Fruit fly (Drosophila melanogaster): ENCODE measurements around the gene mTor.
A peak's percentile ranks its signal among the peaks of the same experiment; 100 is the strongest.

mTor gene

dm6 chr2L:13049136-13049535, 44.9 kb downstream of the mTor start:
- no peak for TF ChIP-seq Blimp-1 (GFP tag; optimal IDR thresholded peaks at IDR 0.05)
- TF ChIP-seq Ets96B (tag; optimal IDR thresholded peaks at IDR 0.05), result peak; percentile 22
- TF ChIP-seq Ets21C (GFP tag; optimal IDR thresholded peaks at IDR 0.05), result no peak
- no peak for TF ChIP-seq Met (GFP tag; optimal IDR thresholded peaks at IDR 0.05)
- peak; percentile 55 for TF ChIP-seq Eip78C (GFP tag)
- no peak for TF ChIP-seq vri (GFP tag; optimal IDR thresholded peaks at IDR 0.05)
- TF ChIP-seq ss (GFP tag; optimal IDR thresholded peaks at IDR 0.05), result peak in 1 of 2 experiments; percentile 15
- peak; percentile 56 for TF ChIP-seq svp (GFP tag)
- no peak for TF ChIP-seq CG15336 (GFP tag; IDR thresholded peaks at IDR 0.05)
- TF ChIP-seq dsx (GFP tag; optimal IDR thresholded peaks at IDR 0.05; ENCODE audit: poor library complexity, severe bottlenecking), result no peak
- no peak for TF ChIP-seq Gug (GFP tag; IDR thresholded peaks at IDR 0.05)
- TF ChIP-seq esn (GFP tag; optimal IDR thresholded peaks at IDR 0.05), result no peak

- TF ChIP-seq CG8632 (GFP tag; optimal IDR thresholded peaks at IDR 0.05), result peak; percentile 35
- TF ChIP-seq Ets96B (tag; optimal IDR thresholded peaks at IDR 0.05), result peak; percentile 61
- peak; percentile 85 for TF ChIP-seq Eip78C (GFP tag)
- peak; percentile 45 for TF ChIP-seq CG34406 (GFP tag; optimal IDR thresholded peaks at IDR 0.05)
- TF ChIP-seq Smox (GFP tag; optimal IDR thresholded peaks at IDR 0.05), result peak; percentile 16
- peak; percentile 31 for TF ChIP-seq dsx (GFP tag; optimal IDR thresholded peaks at IDR 0.05; ENCODE audit: poor library complexity, severe bottlenecking)
- peak; percentile 57 for TF ChIP-seq CG6792 (GFP tag; optimal IDR thresholded peaks at IDR 0.05)
- TF ChIP-seq Met (GFP tag; optimal IDR thresholded peaks at IDR 0.05), result peak; percentile 51
- no peak for TF ChIP-seq Eip93F (GFP tag; optimal IDR thresholded peaks at IDR 0.05)
- TF ChIP-seq acj6 (GFP tag; optimal IDR thresholded peaks at IDR 0.05), result peak; percentile 70
- peak; percentile 87 for TF ChIP-seq eg (GFP tag; IDR thresholded peaks at IDR 0.05)
- TF ChIP-seq CG10631 (GFP tag; optimal IDR thresholded peaks at IDR 0.05), result peak; percentile 63
- TF ChIP-seq CG10669 (GFP tag; optimal IDR thresholded peaks at IDR 0.05), result peak; percentile 68
- TF ChIP-seq CG11294 (GFP tag; IDR thresholded peaks at IDR 0.05), result peak; percentile 55; the same call in 1 of the 2 replicates
- TF ChIP-seq CG6163 (GFP tag; IDR thresholded peaks at IDR 0.05), result peak; percentile 81
- TF ChIP-seq CG9139 (GFP tag; optimal IDR thresholded peaks at IDR 0.05), result no peak
- peak; percentile 51 for TF ChIP-seq Sox102F (GFP tag; optimal IDR thresholded peaks at IDR 0.05)
- peak; percentile 49 for TF ChIP-seq Eip75B (GFP tag; optimal IDR thresholded peaks at IDR 0.05)
- peak; percentile 61 for TF ChIP-seq Lpt (GFP tag; optimal IDR thresholded peaks at IDR 0.05)
- TF ChIP-seq Hr38 (GFP tag; optimal IDR thresholded peaks at IDR 0.05), result no peak
- TF ChIP-seq CG6808 (GFP tag; optimal IDR thresholded peaks at IDR 0.05), result peak; percentile 58
- TF ChIP-seq esn (GFP tag; optimal IDR thresholded peaks at IDR 0.05), result peak; percentile 53
- peak; percentile 50 for TF ChIP-seq dac (GFP tag; optimal IDR thresholded peaks at IDR 0.05)
- peak; percentile 77 for TF ChIP-seq pdm3 (GFP tag; optimal IDR thresholded peaks at IDR 0.05)
- peak; percentile 83 for TF ChIP-seq CG15336 (GFP tag; IDR thresholded peaks at IDR 0.05)
- TF ChIP-seq fkh (GFP tag; optimal IDR thresholded peaks at IDR 0.05), result no peak
- peak in 1 of 2 experiments; percentile 38 for TF ChIP-seq ss (GFP tag; optimal IDR thresholded peaks at IDR 0.05)
- TF ChIP-seq CG6854 (GFP tag; optimal IDR thresholded peaks at IDR 0.05), result no peak
- peak; percentile 15 for TF ChIP-seq CG16779 (tag; optimal IDR thresholded peaks at IDR 0.05)
- no peak for TF ChIP-seq fd85E (GFP tag; optimal IDR thresholded peaks at IDR 0.05)
- TF ChIP-seq Hr39 (GFP tag; optimal IDR thresholded peaks at IDR 0.05), result peak; percentile 61
- TF ChIP-seq svp (GFP tag), result peak; percentile 62
- TF ChIP-seq Blimp-1 (GFP tag; optimal IDR thresholded peaks at IDR 0.05), result no peak
- TF ChIP-seq spab (GFP tag; optimal IDR thresholded peaks at IDR 0.05), result peak; percentile 42
- peak; percentile 27 for TF ChIP-seq cyc (GFP tag; optimal IDR thresholded peaks at IDR 0.05)
- peak; percentile 72 for TF ChIP-seq achi (GFP tag; optimal IDR thresholded peaks at IDR 0.05)
- peak; percentile 64 for TF ChIP-seq CG1621 (tag; optimal IDR thresholded peaks at IDR 0.05)
- peak; percentile 37 for TF ChIP-seq Sox15 (GFP tag; optimal IDR thresholded peaks at IDR 0.05)
- TF ChIP-seq CG3032 (tag; optimal IDR thresholded peaks at IDR 0.05), result peak; percentile 49
- peak; percentile 35 for TF ChIP-seq topi (GFP tag; optimal IDR thresholded peaks at IDR 0.05)
- peak; percentile 60 for TF ChIP-seq CG4318 (GFP tag; optimal IDR thresholded peaks at IDR 0.05)
- TF ChIP-seq CG7368 (GFP tag; optimal IDR thresholded peaks at IDR 0.05), result peak; percentile 9
- TF ChIP-seq Sox14 (GFP tag; optimal IDR thresholded peaks at IDR 0.05), result peak; percentile 68
- TF ChIP-seq lz (GFP tag; optimal IDR thresholded peaks at IDR 0.05), result peak; percentile 37
- peak; percentile 76 for TF ChIP-seq CG8119 (GFP tag; IDR thresholded peaks at IDR 0.05)
- peak; percentile 53 for TF ChIP-seq CG11762 (GFP tag; optimal IDR thresholded peaks at IDR 0.05; ENCODE audit: insufficient read depth)
Measured at dm6 chr2L:13056022-13056421, 51.7 kb downstream of the mTor start.
